Fruit fly (Drosophila melanogaster) whole organism, embryonic: ENCODE data around the gene prd1.

Source experiments
- Adf1 ChIP-seq: fragments of 200-800 bp; sonication (Bioruptor generic); IDR thresholded peaks from 2 replicates; pipeline ENCODE4 v1.3.6; 2022; ENCODE audit warnings: missing biosample characterization, missing genetic modification characterization
- BEAF-32 ChIP-seq: fragments of 200-800 bp; sonication (Bioruptor generic); optimal IDR thresholded peaks from 3 replicates; lab custom pipeline; 2017; ENCODE audit warnings: missing biosample characterization, missing genetic modification characterization, mild to moderate bottlenecking, moderate library complexity, missing genetic modification reagents
- CG10979 ChIP-seq: fragments of 200-800 bp; sonication (Bioruptor generic); optimal IDR thresholded peaks from 2 replicates; lab custom pipeline; 2018; ENCODE audit warnings: missing biosample characterization, mild to moderate bottlenecking, missing genetic modification characterization, moderate library complexity
- CG12219 ChIP-seq: fragments of 200-800 bp; sonication (Bioruptor generic); optimal IDR thresholded peaks from 3 replicates; lab custom pipeline; 2018; ENCODE audit warnings: missing biosample characterization, mild to moderate bottlenecking, missing genetic modification characterization
- CG12769 ChIP-seq: fragments of 200-800 bp; sonication (Bioruptor generic); optimal IDR thresholded peaks from 2 replicates; lab custom pipeline; 2019; ENCODE audit warnings: missing biosample characterization, mild to moderate bottlenecking, missing genetic modification characterization, moderate library complexity
- CG15011 ChIP-seq: fragments of 200-800 bp; sonication (Bioruptor generic); optimal IDR thresholded peaks from 3 replicates; lab custom pipeline; 2018; ENCODE audit warnings: missing biosample characterization, mild to moderate bottlenecking, missing genetic modification characterization
- CG18599 ChIP-seq: fragments of 200-800 bp; sonication (Bioruptor generic); optimal IDR thresholded peaks from 3 replicates; lab custom pipeline; 2017; ENCODE audit warnings: missing biosample characterization, missing genetic modification characterization, mild to moderate bottlenecking, moderate library complexity, missing genetic modification reagents
- CG30431 ChIP-seq: fragments of 200-800 bp; sonication (Bioruptor generic); optimal IDR thresholded peaks from 2 replicates; lab custom pipeline; 2017; ENCODE audit warnings: missing biosample characterization, missing genetic modification characterization
- CG3281 ChIP-seq: fragments of 200-800 bp; sonication (Bioruptor generic); optimal IDR thresholded peaks from 3 replicates; lab custom pipeline; 2017; ENCODE audit warnings: missing biosample characterization, mild to moderate bottlenecking, missing genetic modification characterization
- CG3407 ChIP-seq: fragments of 200-800 bp; sonication (Bioruptor generic); optimal IDR thresholded peaks from 2 replicates; lab custom pipeline; 2018; ENCODE audit warnings: missing biosample characterization, mild to moderate bottlenecking, missing genetic modification characterization
- CG34376 ChIP-seq: fragments of 200-800 bp; sonication (Bioruptor generic); optimal IDR thresholded peaks from 2 replicates; lab custom pipeline; 2018; ENCODE audit warnings: missing biosample characterization, mild to moderate bottlenecking, missing genetic modification characterization
- CG4617 ChIP-seq: fragments of 200-800 bp; sonication (Bioruptor generic); optimal IDR thresholded peaks from 3 replicates; lab custom pipeline; 2016; ENCODE audit warnings: missing biosample characterization, missing genetic modification characterization, borderline replicate concordance
- CG4854 ChIP-seq: fragments of 200-800 bp; sonication (Bioruptor generic); optimal IDR thresholded peaks from 2 replicates; lab custom pipeline; 2016; ENCODE audit warnings: missing biosample characterization, missing genetic modification characterization, inconsistent platforms
- CG6765 ChIP-seq: fragments of 200-800 bp; sonication (Bioruptor generic); optimal IDR thresholded peaks from 3 replicates; lab custom pipeline; 2017; ENCODE audit warnings: missing biosample characterization, mild to moderate bottlenecking, missing genetic modification characterization
- CG6813 ChIP-seq: fragments of 200-800 bp; sonication (Bioruptor generic); optimal IDR thresholded peaks from 2 replicates; lab custom pipeline; 2017; ENCODE audit warnings: missing biosample characterization, missing genetic modification characterization, mild to moderate bottlenecking, moderate library complexity, missing genetic modification reagents
- CG7271 ChIP-seq: fragments of 200-800 bp; sonication (Bioruptor generic); optimal IDR thresholded peaks from 2 replicates; lab custom pipeline; 2018; ENCODE audit warnings: missing biosample characterization, mild to moderate bottlenecking, missing genetic modification characterization, moderate library complexity
- CG7357 ChIP-seq: fragments of 200-800 bp; sonication (Bioruptor generic); IDR thresholded peaks from 3 replicates; pipeline ENCODE4 v1.3.6; 2022; ENCODE audit warnings: missing biosample characterization, missing genetic modification characterization
- CG7928 ChIP-seq: fragments of 200-800 bp; sonication (Bioruptor generic); optimal IDR thresholded peaks from 2 replicates; lab custom pipeline; 2017; ENCODE audit warnings: missing biosample characterization, mild to moderate bottlenecking, missing genetic modification characterization
- CG8281 ChIP-seq: fragments of 200-800 bp; sonication (Bioruptor generic); optimal IDR thresholded peaks from 2 replicates; lab custom pipeline; 2018; ENCODE audit warnings: missing biosample characterization, mild to moderate bottlenecking, missing genetic modification characterization, moderate library complexity
- CG8924 ChIP-seq: fragments of 200-800 bp; optimal IDR thresholded peaks from 3 replicates; lab custom pipeline; 2019; ENCODE audit warnings: missing biosample characterization, mild to moderate bottlenecking, missing genetic modification characterization, moderate library complexity
- CG9215 ChIP-seq: fragments of 200-800 bp; sonication (Bioruptor generic); IDR thresholded peaks from 2 replicates; pipeline ENCODE4 v1.3.6; 2022; ENCODE audit warnings: missing biosample characterization, missing genetic modification characterization
- CG9797 ChIP-seq: fragments of 200-800 bp; sonication (Bioruptor generic); optimal IDR thresholded peaks from 3 replicates; lab custom pipeline; 2018; ENCODE audit warnings: missing biosample characterization, mild to moderate bottlenecking, missing genetic modification characterization
- D19A ChIP-seq: fragments of 200-800 bp; optimal IDR thresholded peaks from 3 replicates; lab custom pipeline; 2019; ENCODE audit warnings: missing biosample characterization, mild to moderate bottlenecking, missing genetic modification characterization, moderate library complexity
- Dbx ChIP-seq: fragments of 200-800 bp; sonication (Bioruptor generic); IDR thresholded peaks from 3 replicates; pipeline ENCODE4 v1.3.6; 2022; ENCODE audit warnings: missing biosample characterization, missing genetic modification characterization
- Deaf1 ChIP-seq: fragments of 200-800 bp; optimal IDR thresholded peaks from 3 replicates; lab custom pipeline; 2019; ENCODE audit warnings: missing biosample characterization, mild to moderate bottlenecking, missing genetic modification characterization, moderate library complexity
- Ets97D ChIP-seq: fragments of 200-800 bp; sonication (Bioruptor generic); optimal IDR thresholded peaks from 3 replicates; lab custom pipeline; 2016; ENCODE audit warnings: missing biosample characterization, missing genetic modification characterization
- Fer1 ChIP-seq: fragments of 200-800 bp; sonication (Bioruptor generic); optimal IDR thresholded peaks from 2 replicates; lab custom pipeline; 2017; ENCODE audit warnings: missing biosample characterization, mild to moderate bottlenecking, missing genetic modification characterization
- Fer3 ChIP-seq: fragments of 200-800 bp; sonication (Bioruptor generic); optimal IDR thresholded peaks from 2 replicates; lab custom pipeline; 2018; ENCODE audit warnings: missing biosample characterization, mild to moderate bottlenecking, missing genetic modification characterization, moderate library complexity
- GATAe ChIP-seq: fragments of 200-800 bp; sonication (Bioruptor generic); conservative IDR thresholded peaks from 2 replicates; pipeline ENCODE4 v1.3.6; 2022; ENCODE audit warnings: missing biosample characterization, missing genetic modification characterization
- HmgZ ChIP-seq: fragments of 200-800 bp; sonication (Bioruptor generic); optimal IDR thresholded peaks from 2 replicates; lab custom pipeline; 2018; ENCODE audit warnings: missing biosample characterization, mild to moderate bottlenecking, missing genetic modification characterization
- MESR4 ChIP-seq: fragments of 200-800 bp; sonication (Bioruptor generic); optimal IDR thresholded peaks from 2 replicates; lab custom pipeline; 2018; ENCODE audit warnings: missing biosample characterization, mild to moderate bottlenecking, missing genetic modification characterization, moderate library complexity
- MTF-1 ChIP-seq: fragments of 200-800 bp; sonication (Bioruptor generic); optimal IDR thresholded peaks from 2 replicates; lab custom pipeline; 2018; ENCODE audit warnings: missing biosample characterization, mild to moderate bottlenecking, missing genetic modification characterization, borderline replicate concordance
- Meics ChIP-seq: fragments of 200-800 bp; sonication (Bioruptor generic); optimal IDR thresholded peaks from 2 replicates; lab custom pipeline; 2017; ENCODE audit warnings: missing biosample characterization, mild to moderate bottlenecking, missing genetic modification characterization
- NC2β ChIP-seq: fragments of 200-800 bp; sonication (Bioruptor generic); optimal IDR thresholded peaks from 2 replicates; lab custom pipeline; 2016; ENCODE audit warnings: missing biosample characterization, missing genetic modification characterization
- Sry-β ChIP-seq: fragments of 200-800 bp; sonication (Bioruptor generic); optimal IDR thresholded peaks from 2 replicates; lab custom pipeline; 2018; ENCODE audit warnings: missing biosample characterization, mild to moderate bottlenecking, missing genetic modification characterization, moderate library complexity
- Taf1 ChIP-seq: fragments of 200-800 bp; sonication (Bioruptor generic); IDR thresholded peaks from 2 replicates; pipeline ENCODE4 v1.3.6; 2022; ENCODE audit warnings: missing biosample characterization, missing genetic modification characterization
- ara ChIP-seq: fragments of 200-800 bp; sonication (Bioruptor generic); IDR thresholded peaks from 2 replicates; pipeline ENCODE4 v1.3.6; 2022; ENCODE audit warnings: missing biosample characterization, missing genetic modification characterization
- cato ChIP-seq: fragments of 200-800 bp; sonication (Bioruptor generic); optimal IDR thresholded peaks from 2 replicates; lab custom pipeline; 2016; ENCODE audit warnings: missing biosample characterization, missing genetic modification characterization, borderline replicate concordance
- crp ChIP-seq, 2 experiments: fragments of 200-800 bp; sonication (Bioruptor generic); optimal IDR thresholded peaks; 2 replicates in 1 of 2; 3 replicates in 1 of 2; lab custom pipeline; 2017; ENCODE audit warnings: missing biosample characterization in 2 of 2, missing genetic modification characterization in 2 of 2, mild to moderate bottlenecking in 1 of 2, moderate library complexity in 1 of 2
- exex ChIP-seq: fragments of 200-800 bp; sonication (Bioruptor generic); optimal IDR thresholded peaks from 4 replicates; lab custom pipeline; 2018; ENCODE audit warnings: missing biosample characterization, mild to moderate bottlenecking, missing genetic modification characterization, moderate library complexity
- insv ChIP-seq, 2 experiments: fragments of 200-800 bp; sonication (Bioruptor generic); optimal IDR thresholded peaks; 3 replicates each; lab custom pipeline; 2016 to 2018; ENCODE audit warnings: missing biosample characterization in 2 of 2, missing genetic modification characterization in 2 of 2
- lmd ChIP-seq: fragments of 200-800 bp; sonication (Bioruptor generic); IDR thresholded peaks from 2 replicates; pipeline ENCODE4 v1.3.6; 2022; ENCODE audit warnings: missing biosample characterization, missing genetic modification characterization
- lov ChIP-seq, 2 experiments: fragments of 200-800 bp in 1 of 2; fragments of >200 bp in 1 of 2; sonication (Bioruptor generic) in 1 of 2; IDR thresholded peaks in 1 of 2; optimal IDR thresholded peaks in 1 of 2; 2 replicates in 1 of 2; 3 replicates in 1 of 2; pipeline versions ENCODE4 v1.3.6 to Lab custom; 2017 to 2022; ENCODE audit warnings: missing biosample characterization in 1 of 2, missing genetic modification characterization in 1 of 2
- nau ChIP-seq: fragments of 200-800 bp; sonication (Bioruptor generic); optimal IDR thresholded peaks from 3 replicates; lab custom pipeline; 2017; ENCODE audit warnings: missing biosample characterization, mild to moderate bottlenecking, missing genetic modification characterization, missing genetic modification reagents
- peb ChIP-seq: fragments of 200-800 bp; sonication (Bioruptor generic); IDR thresholded peaks from 2 replicates; pipeline ENCODE4 v1.3.6; 2022; ENCODE audit warnings: missing biosample characterization, missing genetic modification characterization
- pros ChIP-seq: fragments of 200-800 bp; sonication (Bioruptor generic); optimal IDR thresholded peaks from 3 replicates; lab custom pipeline; 2019; ENCODE audit warnings: missing biosample characterization, mild to moderate bottlenecking, missing genetic modification characterization, moderate library complexity
- sisA ChIP-seq: fragments of 200-800 bp; sonication (Bioruptor generic); IDR thresholded peaks from 2 replicates; pipeline ENCODE4 v1.3.6; 2022; ENCODE audit warnings: missing biosample characterization, missing genetic modification characterization
- tap ChIP-seq: fragments of 200-800 bp; optimal IDR thresholded peaks from 3 replicates; lab custom pipeline; 2019; ENCODE audit warnings: missing biosample characterization, mild to moderate bottlenecking, missing genetic modification characterization, moderate library complexity
- tgo ChIP-seq: fragments of 200-800 bp; sonication (Bioruptor generic); IDR thresholded peaks from 3 replicates; pipeline ENCODE4 v1.3.6; 2022; ENCODE audit warnings: missing biosample characterization, missing genetic modification characterization
- yki ChIP-seq: fragments of >200 bp; optimal IDR thresholded peaks from 3 replicates; lab custom pipeline; 2018

Gene prd1

dm6 chr3R:11809620-11810019, 22.8 kb upstream of the prd1 start:
- no peak for TF ChIP-seq crp (GFP tag; optimal IDR thresholded peaks at IDR 0.05; lab: Kevin White, UChicago)
- TF ChIP-seq CG10979 (tag; lab: Kevin White, UChicago), result peak; percentile 53
- TF ChIP-seq Sry-β (GFP tag; lab: Kevin White, UChicago), result peak; percentile 25
- no peak for TF ChIP-seq BEAF-32
- TF ChIP-seq tgo (GFP tag; lab: Robert Waterston, UW), result no peak
- peak; percentile 64 for TF ChIP-seq CG8281 (tag; lab: Kevin White, UChicago)
- TF ChIP-seq tap (tag; lab: Kevin White, UChicago), result peak; percentile 69
- TF ChIP-seq nau (GFP tag; lab: Kevin White, UChicago), result peak; percentile 32
- TF ChIP-seq Adf1 (GFP tag; lab: Robert Waterston, UW), result no peak
- no peak for TF ChIP-seq cato
- TF ChIP-seq CG6765 (GFP tag; lab: Kevin White, UChicago), result peak; percentile 27
- TF ChIP-seq exex (tag; lab: Kevin White, UChicago), result peak; percentile 88
- TF ChIP-seq MESR4 (GFP tag; lab: Kevin White, UChicago), result no peak
- TF ChIP-seq ara (GFP tag; lab: Robert Waterston, UW), result no peak
- TF ChIP-seq CG4854 (GFP tag; lab: Kevin White, UChicago), result no peak
- TF ChIP-seq CG7357 (GFP tag; lab: Robert Waterston, UW), result no peak
- no peak for TF ChIP-seq insv (GFP tag; optimal IDR thresholded peaks at IDR 0.05; lab: Kevin White, UChicago)
- TF ChIP-seq lov (optimal IDR thresholded peaks at IDR 0.05; lab: Kevin White, UChicago), result no peak
- TF ChIP-seq lov (GFP tag; IDR thresholded peaks at IDR 0.05; lab: Robert Waterston, UW), result no peak
- TF ChIP-seq yki (lab: Kevin White, UChicago), result no peak
- TF ChIP-seq Meics (GFP tag; lab: Kevin White, UChicago), result peak; percentile 19
- no peak for TF ChIP-seq pros (GFP tag; lab: Kevin White, UChicago)
- no peak for TF ChIP-seq CG9215 (GFP tag; lab: Robert Waterston, UW)
- TF ChIP-seq CG6813 (GFP tag; lab: Kevin White, UChicago), result peak; percentile 23
- TF ChIP-seq CG4617 (GFP tag; lab: Kevin White, UChicago), result no peak
- TF ChIP-seq CG15011 (GFP tag; lab: Kevin White, UChicago), result peak; percentile 37
- no peak for TF ChIP-seq Dbx (GFP tag; lab: Robert Waterston, UW)
- peak; percentile 14 for TF ChIP-seq CG7928
- TF ChIP-seq lmd (GFP tag; lab: Robert Waterston, UW), result no peak
- TF ChIP-seq CG3281 (GFP tag; lab: Kevin White, UChicago), result peak; percentile 70
- TF ChIP-seq CG34376, result peak; percentile 71
- peak; percentile 38 for TF ChIP-seq D19A
- TF ChIP-seq NC2β (GFP tag; lab: Kevin White, UChicago), result no peak
- TF ChIP-seq Fer1 (GFP tag; lab: Kevin White, UChicago), result peak; percentile 18
- no peak for TF ChIP-seq HmgZ
- TF ChIP-seq CG3407 (GFP tag; lab: Kevin White, UChicago), result peak; percentile 9
- TF ChIP-seq CG7271 (tag; lab: Kevin White, UChicago), result peak; percentile 47
- TF ChIP-seq Taf1 (GFP tag; lab: Robert Waterston, UW), result no peak
- peak; percentile 57 for TF ChIP-seq CG12219
- TF ChIP-seq CG8924 (tag; lab: Kevin White, UChicago), result peak; percentile 20
- TF ChIP-seq CG18599 (GFP tag; lab: Kevin White, UChicago), result no peak
- TF ChIP-seq sisA (GFP tag; lab: Robert Waterston, UW), result no peak
- peak; percentile 37 for TF ChIP-seq CG12769 (tag; lab: Kevin White, UChicago)
- TF ChIP-seq CG30431 (GFP tag; lab: Kevin White, UChicago), result no peak
- peak; percentile 22 for TF ChIP-seq Deaf1
- no peak for TF ChIP-seq Ets97D (GFP tag; lab: Kevin White, UChicago)
- no peak for TF ChIP-seq peb (GFP tag; lab: Robert Waterston, UW)
- TF ChIP-seq MTF-1, result peak; percentile 38
- TF ChIP-seq GATAe (GFP tag; lab: Robert Waterston, UW), result no peak
- TF ChIP-seq CG9797 (GFP tag; lab: Kevin White, UChicago), result no peak
- peak; percentile 66 for TF ChIP-seq Fer3 (tag; lab: Kevin White, UChicago)
